Fruit fly (Drosophila melanogaster): ENCODE data around the gene CG7886.
A peak's percentile ranks its signal among the peaks of the same experiment; 100 is the strongest.

dm6 chr3R:14672915-14673314 is 30.6 kb upstream of the CG7886 start:
- TF ChIP-seq Ets98B (GFP tag; IDR thresholded peaks at IDR 0.05), result no peak
- no peak for TF ChIP-seq Pif1A (GFP tag; optimal IDR thresholded peaks at IDR 0.05)
- peak; percentile 70 for TF ChIP-seq CG8159 (tag; optimal IDR thresholded peaks at IDR 0.05)
- TF ChIP-seq CG14655 (GFP tag; optimal IDR thresholded peaks at IDR 0.05), result no peak
- no peak for TF ChIP-seq D1 (tag; optimal IDR thresholded peaks at IDR 0.05)
- TF ChIP-seq CG17806 (tag; optimal IDR thresholded peaks at IDR 0.05), result peak; percentile 68
- TF ChIP-seq rn (GFP tag; IDR thresholded peaks at IDR 0.05), result no peak
- TF ChIP-seq CG15710 (tag; optimal IDR thresholded peaks at IDR 0.05), result peak; percentile 66
- TF ChIP-seq CG12605 (GFP tag; IDR thresholded peaks at IDR 0.05), result no peak
- TF ChIP-seq EcR (GFP tag; optimal IDR thresholded peaks at IDR 0.05), result no peak
- peak; percentile 65 for TF ChIP-seq CG9948 (tag; optimal IDR thresholded peaks at IDR 0.05)

All from whole organism, pupa.